Worm (Caenorhabditis elegans): ENCODE measurements around the gene cyn-7.

The cyn-7 gene

DNA sequence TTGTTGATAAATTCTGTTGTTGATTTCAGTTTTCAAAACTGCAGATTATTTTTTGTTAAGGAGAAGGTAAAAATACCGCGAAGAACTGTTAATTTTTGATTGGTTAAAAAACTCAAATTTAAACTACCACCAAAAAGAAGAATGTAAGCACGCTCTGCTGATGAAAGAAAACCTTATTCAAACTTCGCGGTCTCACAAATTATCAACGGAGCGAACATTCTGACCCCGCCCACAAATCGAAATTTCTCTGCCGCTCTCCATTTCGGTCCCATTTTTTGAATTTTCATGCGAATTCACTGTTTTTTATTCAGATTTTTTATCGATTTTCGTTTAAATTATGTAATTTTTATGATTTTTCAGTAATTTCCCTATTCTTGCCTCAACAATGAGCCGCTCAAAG is 2.4 kb upstream of the cyn-7 start, which contains the start of gene cyn-3 (continued):
- no peak for TF ChIP-seq rpc-1 (optimal IDR thresholded peaks at IDR 0.05)
- no peak for TF ChIP-seq rpc-1 (tag; optimal IDR thresholded peaks at IDR 0.05)
- TF ChIP-seq snpc-1.3 (tag; optimal IDR thresholded peaks at IDR 0.05; ENCODE audit: insufficient read depth), result peak; percentile 72
- no peak for TF ChIP-seq bed-2 (GFP tag; IDR thresholded peaks at IDR 0.05)
- peak; percentile 65; the same call in 1 of the 2 replicates for TF ChIP-seq rcor-1 (GFP tag; IDR thresholded peaks at IDR 0.05)
- no peak for TF ChIP-seq bed-1 (GFP tag; IDR thresholded peaks at IDR 0.05)
- TF ChIP-seq dpff-1 (tag; optimal IDR thresholded peaks at IDR 0.05), result no peak
- no peak for TF ChIP-seq hrde-1 (tag; optimal IDR thresholded peaks at IDR 0.05; ENCODE audit: borderline replicate concordance)
- TF ChIP-seq gei-17 (GFP tag; optimal IDR thresholded peaks at IDR 0.05), result no peak
- peak; percentile 85 for TF ChIP-seq madf-6 (GFP tag; IDR thresholded peaks at IDR 0.05)
- TF ChIP-seq attf-3 (GFP tag; conservative IDR thresholded peaks at IDR 0.05), result 0 out of 2 replicates have a peak, but pooled peaks have one; percentile 39
- no peak for TF ChIP-seq T07F8.4 (tag; optimal IDR thresholded peaks at IDR 0.05)
- peak; percentile 90 for TF ChIP-seq F23B12.7 (tag; optimal IDR thresholded peaks at IDR 0.05; ENCODE audit: insufficient read depth)
- no peak for TF ChIP-seq repo-1 (tag; optimal IDR thresholded peaks at IDR 0.05)
- peak; percentile 56 for TF ChIP-seq tbp1 (GFP tag; optimal IDR thresholded peaks at IDR 0.05)
- TF ChIP-seq lir-1 (GFP tag; conservative IDR thresholded peaks at IDR 0.05), result no peak
- TF ChIP-seq let-607 (tag; optimal IDR thresholded peaks at IDR 0.05), result no peak
- TF ChIP-seq nhr-80 (tag; optimal IDR thresholded peaks at IDR 0.05), result no peak
- no peak for TF ChIP-seq sdz-38 (tag; optimal IDR thresholded peaks at IDR 0.05)
- no peak for TF ChIP-seq zfh-2 (GFP tag; conservative IDR thresholded peaks at IDR 0.05)
- TF ChIP-seq K12H6.12 (tag; optimal IDR thresholded peaks at IDR 0.05), result peak; percentile 45
- no peak for TF ChIP-seq C17E4.6 (GFP tag; IDR thresholded peaks at IDR 0.05)
- no peak for TF ChIP-seq ceh-79 (tag; optimal IDR thresholded peaks at IDR 0.05)
- no peak for TF ChIP-seq ets-4 (GFP tag; optimal IDR thresholded peaks at IDR 0.05)
- TF ChIP-seq lin-54 (GFP tag; optimal IDR thresholded peaks at IDR 0.05), result peak; percentile 99
- no peak for TF ChIP-seq egrh-3 (GFP tag; IDR thresholded peaks at IDR 0.05)
- peak; percentile 69 for TF ChIP-seq snpc-3.4 (tag; optimal IDR thresholded peaks at IDR 0.05)
- no peak for TF ChIP-seq lin-26 (GFP tag; IDR thresholded peaks at IDR 0.05)
- 0 out of 2 replicates have a peak, but pooled peaks have one; percentile 16 for TF ChIP-seq B0336.3 (GFP tag; IDR thresholded peaks at IDR 0.05)

DNA sequence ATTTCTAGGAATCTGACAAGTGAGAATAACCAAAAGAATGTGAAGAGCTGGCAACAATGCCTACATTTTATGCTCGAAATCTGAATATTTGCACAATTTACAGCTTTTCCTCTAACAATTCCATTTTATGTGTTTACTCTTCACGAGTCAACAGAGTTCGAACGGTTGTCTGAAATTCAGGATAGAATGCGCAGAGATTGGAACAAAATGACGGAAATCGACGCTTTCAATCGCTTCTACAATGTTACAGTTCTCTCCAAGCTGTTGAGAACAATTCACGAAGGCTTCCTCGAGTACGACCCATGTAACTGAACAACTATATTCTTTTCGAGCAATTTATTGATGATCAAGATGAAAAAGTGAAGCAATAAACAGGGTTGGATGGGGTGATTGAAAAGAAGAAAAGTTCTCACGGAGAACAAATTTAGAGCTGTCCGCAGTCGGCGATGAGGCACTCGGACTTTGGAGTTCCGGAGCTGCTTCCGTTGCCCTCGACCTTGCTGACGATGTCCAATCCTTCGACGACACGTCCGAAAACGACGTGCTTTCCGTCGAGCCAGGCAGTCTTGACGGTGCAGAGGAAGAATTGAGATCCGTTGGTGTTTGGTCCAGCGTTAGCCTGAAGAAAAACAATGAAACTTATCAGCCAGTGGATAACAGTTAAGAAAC is 785 bp downstream of the cyn-7 start, which contains the start of gene Y75B12B.3:
Gene Y75B12B.3, minus strand, starts transcription at position 21 of the 669 bp plus-strand sequence.
- TF ChIP-seq Y53G8AR.9 (GFP tag; conservative IDR thresholded peaks at IDR 0.05) (peak; percentile 67; the same call in 1 of the 2 replicates), snpc-4 (GFP tag; optimal IDR thresholded peaks at IDR 0.05) (peak; percentile 48), snpc-4 (tag; optimal IDR thresholded peaks at IDR 0.05) (peak in 2 of 4 experiments; percentile 0 to 37), ztf-25 (GFP tag; IDR thresholded peaks at IDR 0.05) (0 out of 2 replicates have a peak, but pooled peaks have one; percentile 56), B0035.1 (tag; optimal IDR thresholded peaks at IDR 0.05) (no peak), rec-8 (tag; optimal IDR thresholded peaks at IDR 0.05) (peak in 1 of 2 experiments; percentile 22), nfya-2 (GFP tag; IDR thresholded peaks at IDR 0.05) (no peak), ztf-22 (GFP tag; optimal IDR thresholded peaks at IDR 0.05) (no peak), F22D6.2 (tag; optimal IDR thresholded peaks at IDR 0.05) (no peak), dox-1 (GFP tag; IDR thresholded peaks at IDR 0.05) (peak; percentile 32; the same call in 1 of the 2 replicates), snpc-3.4 (tag; optimal IDR thresholded peaks at IDR 0.05) (peak; percentile 24), him-1 (tag; optimal IDR thresholded peaks at IDR 0.05) (peak; percentile 57), tbp1 (GFP tag; optimal IDR thresholded peaks at IDR 0.05) (peak; percentile 42), T26A5.8 (tag; optimal IDR thresholded peaks at IDR 0.05) (peak; percentile 24), pbrm-1 (GFP tag; IDR thresholded peaks at IDR 0.05) (0 out of 2 replicates have a peak, but pooled peaks have one; percentile 52), T07F8.4 (tag; optimal IDR thresholded peaks at IDR 0.05) (no peak), madf-6 (GFP tag; IDR thresholded peaks at IDR 0.05) (peak; percentile 73), cebp-1 (GFP tag; IDR thresholded peaks at IDR 0.05) (no peak), cebp-1 (tag; optimal IDR thresholded peaks at IDR 0.05) (peak; percentile 29), egl-44 (GFP tag; IDR thresholded peaks at IDR 0.05) (0 out of 2 replicates have a peak, but pooled peaks have one; percentile 17), hrde-1 (tag; optimal IDR thresholded peaks at IDR 0.05; ENCODE audit: borderline replicate concordance) (peak; percentile 64), hmg-1.2 (GFP tag; IDR thresholded peaks at IDR 0.05) (0 out of 2 replicates have a peak, but pooled peaks have one; percentile 10)

Data from whole organism, young adult.